Fruit fly (Drosophila melanogaster): Measurements from ENCODE around the gene CG9399.
A peak's percentile ranks its signal among the peaks of the same experiment; 100 is the strongest.

The CG9399 gene

DNA sequence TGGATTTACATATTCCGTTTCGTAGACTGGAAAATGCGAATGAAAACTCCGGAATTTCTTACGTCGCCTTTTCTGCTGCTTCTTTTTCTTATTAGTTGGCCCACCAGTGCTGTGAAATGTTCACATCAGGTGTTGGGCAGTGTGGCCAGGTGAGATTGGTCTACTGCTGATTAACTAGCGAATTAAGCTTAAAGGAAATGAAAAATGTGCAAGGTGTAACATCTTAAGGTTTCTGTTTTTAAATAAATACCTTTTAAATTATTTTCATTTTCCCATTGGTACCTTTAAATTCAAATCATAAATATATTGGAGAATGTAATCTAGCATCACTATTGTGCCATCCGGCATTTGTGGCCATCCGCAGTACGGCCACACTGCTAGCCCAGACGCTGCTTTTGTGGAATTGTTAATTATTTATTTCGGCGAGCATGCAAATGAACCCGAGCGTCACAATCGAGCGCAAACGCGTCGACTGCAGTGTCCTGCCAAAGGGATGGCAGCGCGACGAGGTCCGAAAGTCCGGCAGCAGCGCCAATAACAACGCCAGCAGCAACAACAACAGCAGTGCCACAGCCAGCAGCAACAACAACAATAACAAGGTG lies 14.5 kb downstream of the CG9399 start, which contains the start of the genes AP-1mu and MBD-like:
AP-1mu (minus strand) TSS at position 113 of the 602 bp plus-strand sequence.
MBD-like (plus strand) TSS at position 348 of the 602 bp plus-strand sequence.
- TF ChIP-seq CG6808 (GFP tag; optimal IDR thresholded peaks at IDR 0.05): no peak
- no peak for TF ChIP-seq spab (GFP tag; optimal IDR thresholded peaks at IDR 0.05)
- TF ChIP-seq CG6792 (GFP tag; optimal IDR thresholded peaks at IDR 0.05): peak; percentile 45
- TF ChIP-seq Eip75B (GFP tag; optimal IDR thresholded peaks at IDR 0.05): no peak
- peak; percentile 78 for TF ChIP-seq lz (GFP tag; optimal IDR thresholded peaks at IDR 0.05)
- peak; percentile 68 for TF ChIP-seq CG3032 (tag; optimal IDR thresholded peaks at IDR 0.05)
- peak; percentile 52 for TF ChIP-seq vri (GFP tag; optimal IDR thresholded peaks at IDR 0.05)
- peak; percentile 75 for TF ChIP-seq Hr39 (GFP tag; optimal IDR thresholded peaks at IDR 0.05)
- TF ChIP-seq CG34406 (GFP tag; optimal IDR thresholded peaks at IDR 0.05): peak; percentile 41
- TF ChIP-seq topi (GFP tag; optimal IDR thresholded peaks at IDR 0.05): peak; percentile 67
- TF ChIP-seq CG6163 (GFP tag; IDR thresholded peaks at IDR 0.05): 0 out of 3 replicates have a peak, but pooled peaks have one; percentile 36
- no peak for TF ChIP-seq OdsH (GFP tag; optimal IDR thresholded peaks at IDR 0.05)
- TF ChIP-seq cyc (GFP tag; optimal IDR thresholded peaks at IDR 0.05): peak; percentile 75
- no peak for TF ChIP-seq CG16779 (tag; optimal IDR thresholded peaks at IDR 0.05)
- no peak for TF ChIP-seq CG8632 (GFP tag; optimal IDR thresholded peaks at IDR 0.05)
- TF ChIP-seq Ets21C (GFP tag; optimal IDR thresholded peaks at IDR 0.05): no peak
- peak; percentile 34 for TF ChIP-seq Sox15 (GFP tag; optimal IDR thresholded peaks at IDR 0.05)
- TF ChIP-seq Eip78C (GFP tag): no peak
- peak; percentile 61; the same call in 2 of the 3 replicates for TF ChIP-seq eg (GFP tag; IDR thresholded peaks at IDR 0.05)
- no peak for TF ChIP-seq CG32006 (GFP tag; optimal IDR thresholded peaks at IDR 0.05)
- no peak for TF ChIP-seq Lpt (GFP tag; optimal IDR thresholded peaks at IDR 0.05)
- TF ChIP-seq Sox14 (GFP tag; optimal IDR thresholded peaks at IDR 0.05): peak; percentile 78
- TF ChIP-seq CG11762 (GFP tag; optimal IDR thresholded peaks at IDR 0.05; ENCODE audit: insufficient read depth): no peak
- no peak for TF ChIP-seq pdm3 (GFP tag; optimal IDR thresholded peaks at IDR 0.05)
- no peak for TF ChIP-seq net (GFP tag; optimal IDR thresholded peaks at IDR 0.05)
- no peak for TF ChIP-seq dsx (GFP tag; optimal IDR thresholded peaks at IDR 0.05; ENCODE audit: poor library complexity, severe bottlenecking)
- no peak for TF ChIP-seq CG6276 (GFP tag; optimal IDR thresholded peaks at IDR 0.05)
- TF ChIP-seq Blimp-1 (GFP tag; optimal IDR thresholded peaks at IDR 0.05): peak; percentile 31
- no peak for TF ChIP-seq CG10669 (GFP tag; optimal IDR thresholded peaks at IDR 0.05)
- TF ChIP-seq Eip93F (GFP tag; optimal IDR thresholded peaks at IDR 0.05): no peak
- TF ChIP-seq salr (GFP tag; optimal IDR thresholded peaks at IDR 0.05): no peak
- TF ChIP-seq fd85E (GFP tag; optimal IDR thresholded peaks at IDR 0.05): no peak
- TF ChIP-seq Ets96B (tag; optimal IDR thresholded peaks at IDR 0.05): peak; percentile 41
- TF ChIP-seq CG8319 (GFP tag; optimal IDR thresholded peaks at IDR 0.05): no peak
- TF ChIP-seq dac (GFP tag; optimal IDR thresholded peaks at IDR 0.05): no peak
- TF ChIP-seq CG7368 (GFP tag; optimal IDR thresholded peaks at IDR 0.05): no peak
- peak; percentile 72 for TF ChIP-seq CG10631 (GFP tag; optimal IDR thresholded peaks at IDR 0.05)
- peak; percentile 73 for TF ChIP-seq esn (GFP tag; optimal IDR thresholded peaks at IDR 0.05)
- no peak for TF ChIP-seq Hr38 (GFP tag; optimal IDR thresholded peaks at IDR 0.05)
- TF ChIP-seq CG9139 (GFP tag; optimal IDR thresholded peaks at IDR 0.05): no peak
- TF ChIP-seq Sox102F (GFP tag; optimal IDR thresholded peaks at IDR 0.05): no peak
- TF ChIP-seq ss (GFP tag; optimal IDR thresholded peaks at IDR 0.05): no peak
- TF ChIP-seq fd59A (GFP tag; optimal IDR thresholded peaks at IDR 0.05): no peak
- no peak for TF ChIP-seq CG6854 (GFP tag; optimal IDR thresholded peaks at IDR 0.05)
- 0 out of 2 replicates have a peak, but pooled peaks have one; percentile 13 for TF ChIP-seq CG15336 (GFP tag; IDR thresholded peaks at IDR 0.05)
- peak; percentile 42 for TF ChIP-seq CG11902 (GFP tag; optimal IDR thresholded peaks at IDR 0.05)
- peak; percentile 67 for TF ChIP-seq acj6 (GFP tag; optimal IDR thresholded peaks at IDR 0.05)
- TF ChIP-seq CG3919 (GFP tag; optimal IDR thresholded peaks at IDR 0.05): peak; percentile 67
- TF ChIP-seq Hr4 (GFP tag; optimal IDR thresholded peaks at IDR 0.05): no peak
- peak; percentile 58 for TF ChIP-seq achi (GFP tag; optimal IDR thresholded peaks at IDR 0.05)
- no peak; the same call in 1 of the 2 replicates for TF ChIP-seq Gug (GFP tag; IDR thresholded peaks at IDR 0.05)

All from whole organism, prepupa.